Worm (Caenorhabditis elegans): Measurements from ENCODE around the gene F41C6.6.
"Not testable (repeated sequence)": the region's sequence is repeated elsewhere in the genome, so short reads cannot be mapped to it uniquely, and the experiment has no call there.

F41C6.6 gene

ce11 chrX:6884439-6884838, 2.7 kb upstream of the F41C6.6 start:
- no peak for TF ChIP-seq zip-8 (tag; optimal IDR thresholded peaks at IDR 0.05)
- TF ChIP-seq blmp-1 (tag; optimal IDR thresholded peaks at IDR 0.05) = no peak
- TF ChIP-seq nhr-2 (tag; optimal IDR thresholded peaks at IDR 0.05) = no peak
- TF ChIP-seq ceh-39 (tag; optimal IDR thresholded peaks at IDR 0.05) = no peak
- TF ChIP-seq ces-1 (GFP tag; optimal IDR thresholded peaks at IDR 0.05) = no peak
- no peak for TF ChIP-seq unc-39 (tag; optimal IDR thresholded peaks at IDR 0.05)
- no peak for TF ChIP-seq nhr-237 (tag; optimal IDR thresholded peaks at IDR 0.05)
- TF ChIP-seq nhr-76 (tag; optimal IDR thresholded peaks at IDR 0.05) = no peak
- no peak for TF ChIP-seq lin-13 (tag; optimal IDR thresholded peaks at IDR 0.05)
- TF ChIP-seq nhr-28 (tag; optimal IDR thresholded peaks at IDR 0.05) = no peak
- TF ChIP-seq unc-120 (tag; optimal IDR thresholded peaks at IDR 0.05; ENCODE audit: poor library complexity, severe bottlenecking) = no peak
- no peak for TF ChIP-seq elt-3 (tag; optimal IDR thresholded peaks at IDR 0.05)
- no peak for TF ChIP-seq pha-4 (tag; optimal IDR thresholded peaks at IDR 0.05)
- TF ChIP-seq ham-2 (GFP tag; optimal IDR thresholded peaks at IDR 0.05) = no peak
- TF ChIP-seq mls-2 (tag; optimal IDR thresholded peaks at IDR 0.05) = no peak
- no peak for TF ChIP-seq ceh-43 (GFP tag; optimal IDR thresholded peaks at IDR 0.05)
- no peak for TF ChIP-seq mab-5 (tag; optimal IDR thresholded peaks at IDR 0.05)
- no peak for TF ChIP-seq flh-1 (GFP tag; optimal IDR thresholded peaks at IDR 0.05)
- no peak for TF ChIP-seq ceh-83 (GFP tag; optimal IDR thresholded peaks at IDR 0.05)
- TF ChIP-seq sem-2 (GFP tag; optimal IDR thresholded peaks at IDR 0.05) = no peak

- TF ChIP-seq M03D4.4 (tag; optimal IDR thresholded peaks at IDR 0.05) (no peak), lin-13 (tag; optimal IDR thresholded peaks at IDR 0.05) (no peak), bed-3 (GFP tag; optimal IDR thresholded peaks at IDR 0.05) (no peak), elt-1 (tag; optimal IDR thresholded peaks at IDR 0.05; ENCODE audit: borderline replicate concordance, insufficient read depth) (no peak), snpc-4 (tag; optimal IDR thresholded peaks at IDR 0.05) (no peak), nhr-237 (tag; optimal IDR thresholded peaks at IDR 0.05) (no peak), flh-1 (GFP tag; optimal IDR thresholded peaks at IDR 0.05) (no peak), unc-62 (GFP tag; optimal IDR thresholded peaks at IDR 0.05) (no peak), hlh-1 (tag; optimal IDR thresholded peaks at IDR 0.05) (no peak), ceh-83 (GFP tag; optimal IDR thresholded peaks at IDR 0.05) (no peak)
Measured at ce11 chrX:6877436-6877835, 4.3 kb downstream of the F41C6.6 start, which contains the start of gene col-173. Gene col-173 (minus strand): TSS chrX:6877536.

ce11 chrX:6875273-6875672, 6.4 kb downstream of the F41C6.6 start:
- TF ChIP-seq lsy-2 (tag; optimal IDR thresholded peaks at IDR 0.05) (no peak), lin-32 (GFP tag; optimal IDR thresholded peaks at IDR 0.05) (no peak)

- TF ChIP-seq M03D4.4 (tag; optimal IDR thresholded peaks at IDR 0.05) (no peak), nhr-237 (tag; optimal IDR thresholded peaks at IDR 0.05) (no peak), pha-4 (tag; optimal IDR thresholded peaks at IDR 0.05) (no peak), unc-120 (tag; optimal IDR thresholded peaks at IDR 0.05; ENCODE audit: poor library complexity, severe bottlenecking) (no peak), cnd-1 (tag; optimal IDR thresholded peaks at IDR 0.05) (no peak), mab-5 (tag; optimal IDR thresholded peaks at IDR 0.05) (no peak), ham-2 (GFP tag; optimal IDR thresholded peaks at IDR 0.05) (no peak), tbx-8 (GFP tag; optimal IDR thresholded peaks at IDR 0.05) (no peak), flh-1 (GFP tag; optimal IDR thresholded peaks at IDR 0.05) (no peak), hlh-1 (tag; optimal IDR thresholded peaks at IDR 0.05) (no peak), lin-13 (tag; optimal IDR thresholded peaks at IDR 0.05) (no peak), lin-32 (GFP tag; optimal IDR thresholded peaks at IDR 0.05) (no peak), blmp-1 (tag; optimal IDR thresholded peaks at IDR 0.05) (no peak), nhr-76 (tag; optimal IDR thresholded peaks at IDR 0.05) (no peak), sptf-1 (tag; optimal IDR thresholded peaks at IDR 0.05) (no peak), ces-1 (GFP tag; optimal IDR thresholded peaks at IDR 0.05) (no peak), nhr-12 (tag; optimal IDR thresholded peaks at IDR 0.05) (no peak), unc-39 (tag; optimal IDR thresholded peaks at IDR 0.05) (no peak), ceh-39 (tag; optimal IDR thresholded peaks at IDR 0.05) (no peak), unc-62 (GFP tag; optimal IDR thresholded peaks at IDR 0.05) (no peak)
Measured at ce11 chrX:6874723-6875122, 7.0 kb downstream of the F41C6.6 start, which contains the start of gene F41C6.4. Gene F41C6.4 (minus strand): TSS chrX:6874823.

ce11 chrX:6868669-6869068, 13.0 kb downstream of the F41C6.6 start, which contains the start of gene C53B7.6:
Gene C53B7.6 (minus strand): TSS chrX:6868769.
- TF ChIP-seq ceh-39 (tag; optimal IDR thresholded peaks at IDR 0.05); bed-3 (GFP tag; optimal IDR thresholded peaks at IDR 0.05); mls-2 (tag; optimal IDR thresholded peaks at IDR 0.05): not testable (repeated sequence)

All from whole organism, mixed stage, embryonic.